Worm (Caenorhabditis elegans) whole organism, midembryonic: ENCODE results near the gene gly-13.

Experiments
- T22C8.4 ChIP-seq: fragments of 200-800 bp; sonication (Bioruptor generic); IDR thresholded peaks from 2 replicates; pipeline ENCODE4 v1.3.6; 2022; ENCODE audit warnings: missing genetic modification characterization, missing compliant biosample characterization
- cog-1 ChIP-seq: sonication (generic microtip); optimal IDR thresholded peaks from 2 replicates; lab custom pipeline; 2016; ENCODE audit warnings: missing genetic modification characterization, missing compliant biosample characterization
- flt-1 ChIP-seq: fragments of 200-800 bp; sonication (Bioruptor generic); IDR thresholded peaks from 2 replicates; pipeline ENCODE4 v1.3.6; 2022; ENCODE audit warnings: missing genetic modification characterization, missing compliant biosample characterization
- med-1 ChIP-seq: sonication (generic microtip); optimal IDR thresholded peaks from 2 replicates; lab custom pipeline; 2017; ENCODE audit warnings: missing genetic modification characterization, mild to moderate bottlenecking, missing compliant biosample characterization, antibody characterized with exemption, missing genetic modification reagents; ENCODE audit not compliant: insufficient read depth
- ref-1 ChIP-seq: fragments of 200-800 bp; sonication (Bioruptor generic); conservative IDR thresholded peaks from 2 replicates; pipeline ENCODE4 v1.3.6; 2022; ENCODE audit warnings: missing genetic modification reagents, missing genetic modification characterization, missing compliant biosample characterization
- ztf-29 ChIP-seq: fragments of 200-800 bp; sonication (Bioruptor generic); IDR thresholded peaks from 2 replicates; pipeline ENCODE4 v1.3.6; 2022; ENCODE audit warnings: missing genetic modification reagents, missing genetic modification characterization, missing compliant biosample characterization

ce11 chrX:9336227-9336626 lies 39.8 kb upstream of the gly-13 start:
- TF ChIP-seq T22C8.4 (GFP tag; lab: Robert Waterston, UW) = no peak
- TF ChIP-seq flt-1 = no peak
- no peak for TF ChIP-seq cog-1 (tag; lab: Kevin White, UChicago)
- TF ChIP-seq ref-1 (GFP tag; lab: Robert Waterston, UW) = no peak
- no peak for TF ChIP-seq med-1 (GFP tag; lab: Kevin White, UChicago)
- TF ChIP-seq ztf-29 (GFP tag; lab: Robert Waterston, UW) = no peak
